Worm (Caenorhabditis elegans) whole organism, L4/young adult: ENCODE results near the gene F44G4.1.

Experiments used
- W03F9.2 ChIP-seq: fragments of 150-350 bp; optimal IDR thresholded peaks from 2 replicates; lab custom pipeline; 2014; ENCODE audit warnings: missing biosample characterization, missing genetic modification characterization
- dao-5 ChIP-seq: sonication (generic microtip); optimal IDR thresholded peaks from 2 replicates; lab custom pipeline; 2016; ENCODE audit warnings: missing genotype, missing genetic modification characterization, moderate library complexity, missing compliant biosample characterization
- him-1 ChIP-seq: sonication (generic microtip); optimal IDR thresholded peaks from 2 replicates; lab custom pipeline; 2016; ENCODE audit warnings: missing genotype, missing genetic modification reagents, missing genetic modification characterization, missing compliant biosample characterization

DNA sequence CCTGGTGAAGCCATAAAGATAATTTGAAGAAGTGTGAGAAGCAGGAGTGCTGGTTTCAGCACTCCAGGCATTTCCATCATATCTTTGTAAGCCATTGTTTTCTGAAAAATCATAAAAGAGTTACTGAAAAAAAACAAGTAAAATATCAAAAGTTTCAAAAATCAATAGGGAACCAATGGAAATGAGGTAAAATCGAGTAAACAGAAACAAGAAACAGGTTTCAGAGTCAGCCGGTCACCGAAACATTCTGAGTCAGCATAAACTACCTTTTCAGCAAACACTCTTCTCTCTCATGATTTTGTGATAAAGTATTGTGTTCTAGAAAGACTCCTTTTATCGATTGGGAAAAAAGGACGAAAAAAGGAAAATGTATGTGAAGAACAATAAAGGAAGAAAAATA lies 5.0 kb upstream of the F44G4.1 start, which contains the start of gene C18E9.9:
- TF ChIP-seq him-1 (tag; lab: Kevin White, UChicago) (no peak), dao-5 (no peak), W03F9.2 (no peak)
